Fruit fly (Drosophila melanogaster): ENCODE measurements around the gene Prosbeta7.

Gene Prosbeta7

dm6 chr3R:5326166-5326565 is 32.0 kb downstream of the Prosbeta7 start:
- TF ChIP-seq Mio (GFP tag; optimal IDR thresholded peaks at IDR 0.05) (no peak), usp (GFP tag; optimal IDR thresholded peaks at IDR 0.05) (no peak), h (GFP tag; optimal IDR thresholded peaks at IDR 0.05) (no peak), tai (GFP tag; optimal IDR thresholded peaks at IDR 0.05) (no peak), dl (GFP tag; optimal IDR thresholded peaks at IDR 0.05; ENCODE audit: insufficient read depth in 1 of 2, partially characterized antibody in 2 of 2) (no peak), Sp1 (GFP tag; optimal IDR thresholded peaks at IDR 0.05) (no peak), rgr (GFP tag; optimal IDR thresholded peaks at IDR 0.05) (no peak), sage (GFP tag; optimal IDR thresholded peaks at IDR 0.05) (no peak), psq (GFP tag; optimal IDR thresholded peaks at IDR 0.05) (no peak), Abd-B (GFP tag; optimal IDR thresholded peaks at IDR 0.05) (no peak), Hr83 (GFP tag; optimal IDR thresholded peaks at IDR 0.05; ENCODE audit: poor library complexity, severe bottlenecking) (no peak), Hnf4 (GFP tag; optimal IDR thresholded peaks at IDR 0.05) (no peak), woc (GFP tag; optimal IDR thresholded peaks at IDR 0.05) (no peak), Vsx2 (GFP tag; optimal IDR thresholded peaks at IDR 0.05; ENCODE audit: partially characterized antibody) (no peak), foxo (GFP tag; optimal IDR thresholded peaks at IDR 0.05) (no peak), fru (GFP tag; optimal IDR thresholded peaks at IDR 0.05) (no peak)

dm6 chr3R:5323741-5324538 is 34.2 kb downstream of the Prosbeta7 start:
- TF ChIP-seq h (GFP tag; optimal IDR thresholded peaks at IDR 0.05) = peak; percentile 40
- TF ChIP-seq Rel (GFP tag; optimal IDR thresholded peaks at IDR 0.05) = peak; percentile 11
- TF ChIP-seq Rel (tag; optimal IDR thresholded peaks at IDR 0.05) = no peak
- TF ChIP-seq rgr (GFP tag; optimal IDR thresholded peaks at IDR 0.05) = peak; percentile 23
- peak; percentile 33 for TF ChIP-seq psq (GFP tag; optimal IDR thresholded peaks at IDR 0.05)
- peak; percentile 45 for TF ChIP-seq Vsx2 (GFP tag; optimal IDR thresholded peaks at IDR 0.05; ENCODE audit: partially characterized antibody)
- TF ChIP-seq Mio (GFP tag; optimal IDR thresholded peaks at IDR 0.05) = no peak
- peak; percentile 3 to 11 for TF ChIP-seq dl (GFP tag; optimal IDR thresholded peaks at IDR 0.05; ENCODE audit: insufficient read depth in 1 of 2, partially characterized antibody in 2 of 2)
- peak; percentile 67 for TF ChIP-seq CrebA (GFP tag; optimal IDR thresholded peaks at IDR 0.05; ENCODE audit: borderline replicate concordance)
- no peak for TF ChIP-seq dmrt93B (GFP tag; optimal IDR thresholded peaks at IDR 0.05)

dm6 chr3R:5322182-5322609 is 36.0 kb downstream of the Prosbeta7 start:
- TF ChIP-seq GATAd (GFP tag; optimal IDR thresholded peaks at IDR 0.05) (no peak), Vsx2 (GFP tag; optimal IDR thresholded peaks at IDR 0.05; ENCODE audit: partially characterized antibody) (no peak), Dfd (GFP tag; optimal IDR thresholded peaks at IDR 0.05) (no peak), CrebA (GFP tag; optimal IDR thresholded peaks at IDR 0.05; ENCODE audit: borderline replicate concordance) (no peak), dmrt93B (GFP tag; optimal IDR thresholded peaks at IDR 0.05) (no peak), pan (optimal IDR thresholded peaks at IDR 0.05) (no peak), br (GFP tag; optimal IDR thresholded peaks at IDR 0.05) (no peak), rgr (GFP tag; optimal IDR thresholded peaks at IDR 0.05) (no peak), Hnf4 (GFP tag; optimal IDR thresholded peaks at IDR 0.05) (no peak), N (GFP tag; optimal IDR thresholded peaks at IDR 0.05) (no peak), Jra (GFP tag; optimal IDR thresholded peaks at IDR 0.05) (no peak), Rel (GFP tag; optimal IDR thresholded peaks at IDR 0.05) (no peak), Rel (tag; optimal IDR thresholded peaks at IDR 0.05) (no peak), sage (GFP tag; optimal IDR thresholded peaks at IDR 0.05) (no peak), Dif (GFP tag; optimal IDR thresholded peaks at IDR 0.05; ENCODE audit: partially characterized antibody) (no peak), CG9705 (GFP tag; optimal IDR thresholded peaks at IDR 0.05) (no peak), OdsH (GFP tag; optimal IDR thresholded peaks at IDR 0.05) (no peak)

DNA sequence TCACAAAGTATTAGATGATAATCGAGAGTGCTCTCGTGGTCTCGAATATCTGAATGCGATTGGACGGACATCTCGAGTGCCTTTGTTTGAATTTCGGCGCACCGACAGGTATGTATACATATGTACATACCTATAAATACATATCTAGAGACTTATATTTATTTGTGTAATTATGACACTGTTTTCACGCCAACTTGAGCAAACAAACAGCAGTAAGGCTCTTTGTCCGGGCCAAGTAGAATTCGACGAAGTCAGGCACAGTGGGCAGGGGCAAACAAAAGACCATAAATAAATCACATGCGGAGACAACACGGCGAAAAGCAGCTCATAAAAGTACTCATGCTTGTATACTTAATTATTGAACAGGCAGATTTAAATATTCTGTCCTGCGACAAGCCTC is 37.5 kb downstream of the Prosbeta7 start:
- TF ChIP-seq Sp1 (GFP tag; optimal IDR thresholded peaks at IDR 0.05) (peak; percentile 13), h (GFP tag; optimal IDR thresholded peaks at IDR 0.05) (peak; percentile 17), CG9705 (GFP tag; optimal IDR thresholded peaks at IDR 0.05) (no peak)

Measured in whole organism, wandering third instar larva.